Fruit fly (Drosophila melanogaster): ENCODE data around the gene Oatp33Ea.

Oatp33Ea gene

dm6 chr2L:12475308-12475707 is 29.6 kb upstream of the Oatp33Ea start:
- TF ChIP-seq noc (tag; optimal IDR thresholded peaks at IDR 0.05), result peak; percentile 81

dm6 chr2L:12474212-12474891 is 28.6 kb upstream of the Oatp33Ea start:
- no peak for TF ChIP-seq noc (tag; optimal IDR thresholded peaks at IDR 0.05)

dm6 chr2L:12473583-12473982 is 27.9 kb upstream of the Oatp33Ea start:
- no peak for TF ChIP-seq noc (tag; optimal IDR thresholded peaks at IDR 0.05)

- no peak for TF ChIP-seq noc (tag; optimal IDR thresholded peaks at IDR 0.05)
These were observed 27.3 kb upstream of the Oatp33Ea start for dm6 chr2L:12472988-12473387.

dm6 chr2L:12471937-12472336 is 26.2 kb upstream of the Oatp33Ea start:
- TF ChIP-seq noc (tag; optimal IDR thresholded peaks at IDR 0.05), result no peak

- TF ChIP-seq noc (tag; optimal IDR thresholded peaks at IDR 0.05), result no peak
These were observed 23.5 kb upstream of the Oatp33Ea start for dm6 chr2L:12469235-12469634.

dm6 chr2L:12468813-12469212 is 23.1 kb upstream of the Oatp33Ea start:
- peak; percentile 63 for TF ChIP-seq noc (tag; optimal IDR thresholded peaks at IDR 0.05)

- peak; percentile 79 for TF ChIP-seq noc (tag; optimal IDR thresholded peaks at IDR 0.05)
These were observed 21.9 kb upstream of the Oatp33Ea start for dm6 chr2L:12467673-12468072.

dm6 chr2L:12466506-12467043 is 20.9 kb upstream of the Oatp33Ea start:
- no peak for TF ChIP-seq noc (tag; optimal IDR thresholded peaks at IDR 0.05)

- TF ChIP-seq noc (tag; optimal IDR thresholded peaks at IDR 0.05), result peak; percentile 62
These were observed 19.7 kb upstream of the Oatp33Ea start for dm6 chr2L:12465164-12466011.

dm6 chr2L:12464065-12464464 is 18.3 kb upstream of the Oatp33Ea start:
- TF ChIP-seq noc (tag; optimal IDR thresholded peaks at IDR 0.05), result peak; percentile 13

- TF ChIP-seq noc (tag; optimal IDR thresholded peaks at IDR 0.05), result no peak
These were observed 17.3 kb upstream of the Oatp33Ea start for dm6 chr2L:12463037-12463436.

- TF ChIP-seq noc (tag; optimal IDR thresholded peaks at IDR 0.05), result peak; percentile 92
These were observed 15.3 kb upstream of the Oatp33Ea start for dm6 chr2L:12460767-12461739.

dm6 chr2L:12459841-12460240 is 14.1 kb upstream of the Oatp33Ea start:
- no peak for TF ChIP-seq noc (tag; optimal IDR thresholded peaks at IDR 0.05)

- TF ChIP-seq noc (tag; optimal IDR thresholded peaks at IDR 0.05), result no peak
These were observed 13.5 kb upstream of the Oatp33Ea start for dm6 chr2L:12459191-12459590.

dm6 chr2L:12457715-12458114 is 12.0 kb upstream of the Oatp33Ea start:
- no peak for TF ChIP-seq noc (tag; optimal IDR thresholded peaks at IDR 0.05)

All from whole organism, larva.